Fruit fly (Drosophila melanogaster) whole organism, embryonic: ENCODE data around the gene CG8100.

Experiments
- Adf1 ChIP-seq: fragments of 200-800 bp; sonication (Bioruptor generic); IDR thresholded peaks from 2 replicates; pipeline ENCODE4 v1.3.6; 2022; ENCODE audit warnings: missing biosample characterization, missing genetic modification characterization
- CG10267 ChIP-seq: fragments of 200-800 bp; sonication (Bioruptor generic); optimal IDR thresholded peaks from 2 replicates; lab custom pipeline; 2018; ENCODE audit warnings: missing biosample characterization, mild to moderate bottlenecking, missing genetic modification characterization, moderate library complexity
- CG10321 ChIP-seq: fragments of 200-800 bp; sonication (Bioruptor generic); IDR thresholded peaks from 2 replicates; pipeline ENCODE4 v1.3.6; 2022; ENCODE audit warnings: missing biosample characterization, missing genetic modification characterization
- CG12219 ChIP-seq: fragments of 200-800 bp; sonication (Bioruptor generic); optimal IDR thresholded peaks from 3 replicates; lab custom pipeline; 2018; ENCODE audit warnings: missing biosample characterization, mild to moderate bottlenecking, missing genetic modification characterization
- CG15479 ChIP-seq: fragments of 200-800 bp; sonication (Bioruptor generic); optimal IDR thresholded peaks from 3 replicates; lab custom pipeline; 2019; ENCODE audit warnings: missing biosample characterization, mild to moderate bottlenecking, missing genetic modification characterization, moderate library complexity
- CG15696 ChIP-seq: fragments of 200-800 bp; sonication (Bioruptor generic); optimal IDR thresholded peaks from 2 replicates; lab custom pipeline; 2019; ENCODE audit warnings: missing biosample characterization, mild to moderate bottlenecking, missing genetic modification characterization, moderate library complexity
- CG16779 ChIP-seq: fragments of 200-800 bp; sonication (Bioruptor generic); IDR thresholded peaks from 2 replicates; pipeline ENCODE4 v1.3.6; 2022; ENCODE audit warnings: missing biosample characterization, missing genetic modification characterization
- CG17385 ChIP-seq: fragments of 200-800 bp; sonication (Bioruptor generic); optimal IDR thresholded peaks from 3 replicates; lab custom pipeline; 2018; ENCODE audit warnings: missing biosample characterization, mild to moderate bottlenecking, missing genetic modification characterization
- CG1832 ChIP-seq: fragments of 200-800 bp; sonication (Bioruptor generic); optimal IDR thresholded peaks from 2 replicates; lab custom pipeline; 2017; ENCODE audit warnings: missing biosample characterization, mild to moderate bottlenecking, missing genetic modification characterization, inconsistent platforms
- CG2199 ChIP-seq: fragments of 200-800 bp; sonication (Bioruptor generic); IDR thresholded peaks from 3 replicates; pipeline ENCODE4 v1.3.6; 2022; ENCODE audit warnings: missing biosample characterization, missing genetic modification characterization
- CG30403 ChIP-seq: fragments of 200-800 bp; sonication (Bioruptor generic); optimal IDR thresholded peaks from 3 replicates; lab custom pipeline; 2016; ENCODE audit warnings: missing biosample characterization, missing genetic modification characterization
- CG3065 ChIP-seq: fragments of 200-800 bp; sonication (Bioruptor generic); optimal IDR thresholded peaks from 2 replicates; lab custom pipeline; 2016; ENCODE audit warnings: missing biosample characterization, missing genetic modification characterization
- CG3726 ChIP-seq: fragments of 200-800 bp; sonication (Bioruptor generic); IDR thresholded peaks from 3 replicates; pipeline ENCODE4, ENCODE4 v1.3.6; 2022; ENCODE audit warnings: missing biosample characterization, missing genetic modification characterization
- CG6254 ChIP-seq: fragments of 200-800 bp; sonication (Bioruptor generic); optimal IDR thresholded peaks from 3 replicates; lab custom pipeline; 2017; ENCODE audit warnings: mild to moderate bottlenecking, missing biosample characterization, missing genetic modification reagents, missing genetic modification characterization
- CG6689 ChIP-seq: fragments of 200-800 bp; sonication (Bioruptor generic); IDR thresholded peaks from 2 replicates; pipeline ENCODE4 v1.3.6; 2022; ENCODE audit warnings: missing biosample characterization, missing genetic modification characterization
- CG7372 ChIP-seq: fragments of 200-800 bp; sonication (Bioruptor generic); IDR thresholded peaks from 2 replicates; pipeline ENCODE4 v1.3.6; 2022; ENCODE audit warnings: missing biosample characterization, missing genetic modification characterization
- CG8765 ChIP-seq: fragments of 200-800 bp; sonication (Bioruptor generic); IDR thresholded peaks from 2 replicates; pipeline ENCODE4 v1.3.6; 2022; ENCODE audit warnings: missing biosample characterization, missing genetic modification characterization
- CG8924 ChIP-seq: fragments of 200-800 bp; optimal IDR thresholded peaks from 3 replicates; lab custom pipeline; 2019; ENCODE audit warnings: missing biosample characterization, mild to moderate bottlenecking, missing genetic modification characterization, moderate library complexity
- Deaf1 ChIP-seq: fragments of 200-800 bp; optimal IDR thresholded peaks from 3 replicates; lab custom pipeline; 2019; ENCODE audit warnings: missing biosample characterization, mild to moderate bottlenecking, missing genetic modification characterization, moderate library complexity
- Gug ChIP-seq: fragments of 200-800 bp; sonication (Bioruptor generic); IDR thresholded peaks from 4 replicates; pipeline ENCODE4 v1.3.6; 2022; ENCODE audit warnings: missing biosample characterization, missing genetic modification characterization
- H15 ChIP-seq: fragments of 200-800 bp; sonication (Bioruptor generic); IDR thresholded peaks from 3 replicates; pipeline ENCODE4 v1.3.6; 2022; ENCODE audit warnings: missing biosample characterization, missing genetic modification characterization
- Jarid2 ChIP-seq: fragments of 200-800 bp; sonication (Bioruptor generic); optimal IDR thresholded peaks from 3 replicates; lab custom pipeline; 2017; ENCODE audit warnings: mild to moderate bottlenecking, missing biosample characterization, missing genetic modification reagents, missing genetic modification characterization
- Kr ChIP-seq: fragments of 200-800 bp; sonication (Bioruptor generic); optimal IDR thresholded peaks from 2 replicates; lab custom pipeline; 2017; ENCODE audit warnings: missing biosample characterization, mild to moderate bottlenecking, missing genetic modification characterization
- Med ChIP-seq: fragments of 200-800 bp; sonication (Bioruptor generic); peaks from one replicate; lab custom pipeline; 2016; ENCODE audit warnings: missing biosample characterization, missing genetic modification characterization, mild to moderate bottlenecking, inconsistent platforms, moderate library complexity
- Nf-YB ChIP-seq: fragments of 200-800 bp; sonication (Bioruptor generic); optimal IDR thresholded peaks from 3 replicates; lab custom pipeline; 2019; ENCODE audit warnings: missing biosample characterization, mild to moderate bottlenecking, missing genetic modification characterization, moderate library complexity
- Nf-YC ChIP-seq: fragments of 200-800 bp; optimal IDR thresholded peaks from 3 replicates; lab custom pipeline; 2019; ENCODE audit warnings: missing biosample characterization, mild to moderate bottlenecking, missing genetic modification characterization, moderate library complexity
- Trl ChIP-seq, 3 experiments: fragments of >200 bp in 2 of 3; fragments of 200-800 bp in 1 of 3; sonication (Bioruptor generic) in 1 of 3; optimal IDR thresholded peaks; 2 replicates in 1 of 3; 3 replicates in 2 of 3; lab custom pipeline; 2016 to 2017; ENCODE audit warnings: missing biosample characterization in 1 of 3, missing genetic modification characterization in 1 of 3
- abd-A ChIP-seq: fragments of 200-800 bp; sonication (Bioruptor generic); optimal IDR thresholded peaks from 3 replicates; lab custom pipeline; 2019; ENCODE audit warnings: missing biosample characterization, mild to moderate bottlenecking, missing genetic modification characterization, moderate library complexity
- cg ChIP-seq: fragments of 200-800 bp; sonication (Bioruptor generic); optimal IDR thresholded peaks from 3 replicates; lab custom pipeline; 2019; ENCODE audit warnings: missing biosample characterization, mild to moderate bottlenecking, missing genetic modification characterization, moderate library complexity
- chinmo ChIP-seq: fragments of 200-800 bp; sonication (Bioruptor generic); IDR thresholded peaks from 4 replicates; pipeline ENCODE4 v1.3.6; 2022; ENCODE audit warnings: missing biosample characterization, missing genetic modification characterization; ENCODE audit not compliant: partially characterized antibody
- crol ChIP-seq: fragments of 200-800 bp; sonication (Bioruptor generic); IDR thresholded peaks from 2 replicates; pipeline ENCODE4 v1.3.6; 2022; ENCODE audit warnings: missing biosample characterization, missing genetic modification characterization
- dysf ChIP-seq: fragments of 200-800 bp; sonication (Bioruptor generic); IDR thresholded peaks from 3 replicates; pipeline ENCODE4 v1.3.6; 2022; ENCODE audit warnings: missing biosample characterization, missing genetic modification characterization
- ewg ChIP-seq: fragments of 200-800 bp; sonication (Bioruptor generic); optimal IDR thresholded peaks from 3 replicates; lab custom pipeline; 2017; ENCODE audit warnings: mild to moderate bottlenecking, missing biosample characterization, missing genetic modification reagents, missing genetic modification characterization
- fd102C ChIP-seq: fragments of 200-800 bp; sonication (Bioruptor generic); optimal IDR thresholded peaks from 2 replicates; lab custom pipeline; 2018; ENCODE audit warnings: missing biosample characterization, mild to moderate bottlenecking, missing genetic modification characterization, moderate library complexity
- fru ChIP-seq: fragments of >200 bp; optimal IDR thresholded peaks from 2 replicates; lab custom pipeline; 2017
- gcm ChIP-seq: fragments of 200-800 bp; sonication (Bioruptor generic); optimal IDR thresholded peaks from 2 replicates; lab custom pipeline; 2019; ENCODE audit warnings: missing biosample characterization, mild to moderate bottlenecking, missing genetic modification characterization, moderate library complexity
- ham ChIP-seq: fragments of 200-800 bp; sonication (Bioruptor generic); IDR thresholded peaks from 2 replicates; pipeline ENCODE4 v1.3.6; 2022; ENCODE audit warnings: missing biosample characterization, missing genetic modification characterization
- nerfin-1 ChIP-seq: fragments of 200-800 bp; sonication (Bioruptor generic); optimal IDR thresholded peaks from 3 replicates; lab custom pipeline; 2019; ENCODE audit warnings: missing biosample characterization, mild to moderate bottlenecking, missing genetic modification characterization, moderate library complexity
- pb ChIP-seq: fragments of 200-800 bp; sonication (Bioruptor generic); optimal IDR thresholded peaks from 3 replicates; lab custom pipeline; 2016; ENCODE audit warnings: missing biosample characterization, missing genetic modification characterization
- pnt ChIP-seq: fragments of 200-800 bp; sonication (Bioruptor generic); optimal IDR thresholded peaks from 3 replicates; lab custom pipeline; 2016; ENCODE audit warnings: missing biosample characterization, missing genetic modification characterization
- sens ChIP-seq: fragments of 200-800 bp; sonication (Bioruptor generic); peaks from one replicate; lab custom pipeline; 2016; ENCODE audit warnings: missing biosample characterization, missing genetic modification characterization
- seq ChIP-seq: fragments of 200-800 bp; sonication (Bioruptor generic); IDR thresholded peaks from 2 replicates; pipeline ENCODE4 v1.3.6; 2022; ENCODE audit warnings: missing biosample characterization, missing genetic modification characterization
- sisA ChIP-seq: fragments of 200-800 bp; sonication (Bioruptor generic); IDR thresholded peaks from 2 replicates; pipeline ENCODE4 v1.3.6; 2022; ENCODE audit warnings: missing biosample characterization, missing genetic modification characterization
- ssp ChIP-seq: fragments of 200-800 bp; sonication (Bioruptor generic); IDR thresholded peaks from 2 replicates; pipeline ENCODE4 v1.3.6; 2022; ENCODE audit warnings: missing biosample characterization, missing genetic modification characterization
- stc ChIP-seq: fragments of 200-800 bp; sonication (Bioruptor generic); IDR thresholded peaks from 2 replicates; pipeline ENCODE4 v1.3.6; 2022; ENCODE audit warnings: missing biosample characterization, missing genetic modification characterization
- unc-4 ChIP-seq: fragments of 200-800 bp; sonication (Bioruptor generic); IDR thresholded peaks from 2 replicates; pipeline ENCODE4 v1.3.6; 2022; ENCODE audit warnings: missing biosample characterization, missing genetic modification characterization; ENCODE audit not compliant: partially characterized antibody
- wdn ChIP-seq: fragments of 200-800 bp; sonication (Bioruptor generic); IDR thresholded peaks from 2 replicates; pipeline ENCODE4 v1.3.6; 2022; ENCODE audit warnings: missing biosample characterization, missing genetic modification characterization
- zen ChIP-seq: fragments of 200-800 bp; sonication (Bioruptor generic); optimal IDR thresholded peaks from 3 replicates; lab custom pipeline; 2018; ENCODE audit warnings: missing biosample characterization, mild to moderate bottlenecking, missing genetic modification characterization, moderate library complexity
- zfh1 ChIP-seq: fragments of 200-800 bp; sonication (Bioruptor generic); IDR thresholded peaks from 3 replicates; pipeline ENCODE4 v1.3.6; 2022; ENCODE audit warnings: missing biosample characterization, missing genetic modification characterization

Gene CG8100

DNA sequence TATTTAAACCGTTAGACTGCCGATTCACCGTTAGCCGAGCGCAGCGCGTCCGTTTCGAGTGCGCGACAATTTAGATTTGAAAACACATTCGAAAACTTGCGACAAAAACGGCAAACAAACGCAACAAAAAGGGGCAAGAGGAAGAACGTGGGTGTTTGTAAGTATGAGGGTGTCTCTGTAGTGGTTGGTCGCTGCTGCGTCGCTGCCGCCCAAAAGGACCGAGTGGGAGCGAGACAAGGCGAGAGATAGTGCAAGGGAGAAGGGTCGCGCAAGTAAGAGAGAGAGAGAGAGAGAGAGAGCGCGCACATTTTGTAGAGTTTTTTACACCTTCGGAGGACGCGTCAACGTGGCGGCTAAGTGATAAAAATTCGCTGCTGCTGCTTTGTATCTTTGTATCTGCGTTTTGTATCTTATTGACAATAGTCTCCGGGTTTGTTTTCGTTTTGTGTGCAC is 24.7 kb downstream of the CG8100 start, which contains the start of gene Sox21a:
TSS of gene Sox21a (minus strand) at position 51 of the 453 bp plus-strand sequence.
- TF ChIP-seq ham (no peak), zen (peak; percentile 10), CG8924 (tag; lab: Kevin White, UChicago) (peak; percentile 2), H15 (no peak), Trl (optimal IDR thresholded peaks at IDR 0.05; lab: Kevin White, UChicago) (peak; percentile 41 to 42), Trl (GFP tag; optimal IDR thresholded peaks at IDR 0.05; lab: Kevin White, UChicago) (no peak), CG15479 (peak; percentile 83), fd102C (GFP tag; lab: Kevin White, UChicago) (peak; percentile 49), cg (peak; percentile 38), CG17385 (GFP tag; lab: Kevin White, UChicago) (peak; percentile 74), Nf-YC (peak; percentile 92), crol (GFP tag; lab: Robert Waterston, UW) (peak; percentile 44; the same call in 1 of the 2 replicates), Nf-YB (peak; percentile 89), Kr (GFP tag; lab: Kevin White, UChicago) (peak; percentile 24), ewg (GFP tag; lab: Kevin White, UChicago) (peak; percentile 85), fru (lab: Kevin White, UChicago) (no peak), CG2199 (GFP tag; lab: Robert Waterston, UW) (peak; percentile 66; the same call in 1 of the 3 replicates), dysf (GFP tag; lab: Robert Waterston, UW) (0 out of 3 replicates have a peak, but pooled peaks have one; percentile 17), CG1832 (peak; percentile 91), CG12219 (no peak), Adf1 (GFP tag; lab: Robert Waterston, UW) (peak; percentile 78), CG6689 (peak; percentile 25; the same call in 1 of the 2 replicates), CG10267 (tag; lab: Kevin White, UChicago) (no peak), CG8765 (GFP tag; lab: Robert Waterston, UW) (peak; percentile 30; the same call in 1 of the 2 replicates), CG30403 (GFP tag; lab: Kevin White, UChicago) (no peak), Deaf1 (tag; lab: Kevin White, UChicago) (peak; percentile 6), CG3726 (GFP tag; lab: Robert Waterston, UW) (0 out of 3 replicates have a peak, but pooled peaks have one; percentile 23), gcm (GFP tag; lab: Kevin White, UChicago) (peak; percentile 18), zfh1 (GFP tag; lab: Robert Waterston, UW) (peak; percentile 51; the same call in 2 of the 3 replicates), stc (GFP tag; lab: Robert Waterston, UW) (no peak), CG15696 (tag; lab: Kevin White, UChicago) (peak; percentile 18), CG7372 (GFP tag; lab: Robert Waterston, UW) (peak; percentile 81), Gug (GFP tag; lab: Robert Waterston, UW) (no peak), nerfin-1 (tag; lab: Kevin White, UChicago) (peak; percentile 20), CG3065 (GFP tag; lab: Kevin White, UChicago) (no peak), CG10321 (peak; percentile 80), seq (GFP tag; lab: Robert Waterston, UW) (peak; percentile 84), sens (GFP tag; lab: Kevin White, UChicago) (peak; percentile 10), sisA (GFP tag; lab: Robert Waterston, UW) (no peak), Jarid2 (GFP tag; lab: Kevin White, UChicago) (peak; percentile 4)

- TF ChIP-seq CG16779 (GFP tag; lab: Robert Waterston, UW) (0 out of 2 replicates have a peak, but pooled peaks have one; percentile 21), unc-4 (GFP tag; lab: Robert Waterston, UW) (0 out of 2 replicates have a peak, but pooled peaks have one; percentile 13), wdn (GFP tag; lab: Robert Waterston, UW) (no peak), Nf-YC (peak; percentile 96), pb (GFP tag; lab: Kevin White, UChicago) (no peak), Nf-YB (peak; percentile 90), CG10321 (peak; percentile 8; the same call in 1 of the 2 replicates), CG1832 (peak; percentile 26), chinmo (GFP tag; lab: Robert Waterston, UW) (0 out of 4 replicates have a peak, but pooled peaks have one; percentile 45), ssp (no peak), CG6254 (GFP tag; lab: Kevin White, UChicago) (no peak), crol (GFP tag; lab: Robert Waterston, UW) (peak; percentile 97), Med (GFP tag; lab: Kevin White, UChicago) (peak; percentile 28), dysf (GFP tag; lab: Robert Waterston, UW) (0 out of 3 replicates have a peak, but pooled peaks have one; percentile 30), pnt (no peak), Adf1 (GFP tag; lab: Robert Waterston, UW) (peak; percentile 58; the same call in 1 of the 2 replicates), abd-A (tag; lab: Kevin White, UChicago) (peak; percentile 96), ewg (GFP tag; lab: Kevin White, UChicago) (peak; percentile 94), seq (GFP tag; lab: Robert Waterston, UW) (peak; percentile 79; the same call in 1 of the 2 replicates)
Observed at dm6 chr3L:14109831-14110230, 26.4 kb downstream of the CG8100 start.
